Fruit fly (Drosophila melanogaster): ENCODE data around the gene CG15570.

CG15570 gene

dm6 chrX:4252690-4253089 lies 34.7 kb downstream of the CG15570 start, which contains the start of gene CG15576:
CG15576 (minus strand) TSS chrX:4252790.
- TF ChIP-seq Sin3A (optimal IDR thresholded peaks at IDR 0.05) (no peak), ttk (optimal IDR thresholded peaks at IDR 0.05) (no peak), h (optimal IDR thresholded peaks at IDR 0.05) (no peak), insv (optimal IDR thresholded peaks at IDR 0.05) (no peak), Myc (optimal IDR thresholded peaks at IDR 0.05) (no peak), psq (optimal IDR thresholded peaks at IDR 0.05) (no peak)

dm6 chrX:4262661-4263060 lies 44.7 kb downstream of the CG15570 start:
- TF ChIP-seq insv (optimal IDR thresholded peaks at IDR 0.05) (no peak), h (optimal IDR thresholded peaks at IDR 0.05) (no peak), psq (optimal IDR thresholded peaks at IDR 0.05) (no peak), Myc (optimal IDR thresholded peaks at IDR 0.05) (no peak), ttk (optimal IDR thresholded peaks at IDR 0.05) (no peak), Sin3A (optimal IDR thresholded peaks at IDR 0.05) (no peak)

dm6 chrX:4264319-4264718 lies 46.3 kb downstream of the CG15570 start:
- TF ChIP-seq h (optimal IDR thresholded peaks at IDR 0.05): no peak
- no peak for TF ChIP-seq Sin3A (optimal IDR thresholded peaks at IDR 0.05)
- no peak for TF ChIP-seq ttk (optimal IDR thresholded peaks at IDR 0.05)
- no peak for TF ChIP-seq psq (optimal IDR thresholded peaks at IDR 0.05)
- TF ChIP-seq Myc (optimal IDR thresholded peaks at IDR 0.05): no peak
- TF ChIP-seq insv (optimal IDR thresholded peaks at IDR 0.05): no peak

dm6 chrX:4265327-4265726 lies 47.4 kb downstream of the CG15570 start:
- TF ChIP-seq insv (optimal IDR thresholded peaks at IDR 0.05) (no peak), Sin3A (optimal IDR thresholded peaks at IDR 0.05) (no peak), ttk (optimal IDR thresholded peaks at IDR 0.05) (no peak), Myc (optimal IDR thresholded peaks at IDR 0.05) (no peak), psq (optimal IDR thresholded peaks at IDR 0.05) (no peak), h (optimal IDR thresholded peaks at IDR 0.05) (no peak)

dm6 chrX:4265797-4266196 lies 47.8 kb downstream of the CG15570 start, which contains the start of gene CG12691:
CG12691 (plus strand) TSS chrX:4266097.
- TF ChIP-seq psq (optimal IDR thresholded peaks at IDR 0.05) (no peak), h (optimal IDR thresholded peaks at IDR 0.05) (no peak), Myc (optimal IDR thresholded peaks at IDR 0.05) (no peak), insv (optimal IDR thresholded peaks at IDR 0.05) (no peak), Sin3A (optimal IDR thresholded peaks at IDR 0.05) (no peak), ttk (optimal IDR thresholded peaks at IDR 0.05) (no peak)

dm6 chrX:4268401-4268800 lies 50.4 kb downstream of the CG15570 start, which contains the start of gene CG15572:
CG15572 (plus strand) TSS chrX:4268701.
- TF ChIP-seq Sin3A (optimal IDR thresholded peaks at IDR 0.05) (no peak), Myc (optimal IDR thresholded peaks at IDR 0.05) (no peak), ttk (optimal IDR thresholded peaks at IDR 0.05) (no peak), h (optimal IDR thresholded peaks at IDR 0.05) (no peak), insv (optimal IDR thresholded peaks at IDR 0.05) (no peak), psq (optimal IDR thresholded peaks at IDR 0.05) (no peak)
